Worm (Caenorhabditis elegans) whole organism, early embryonic: ENCODE results near the gene arrd-11.

Experiments
- B0310.2 ChIP-seq: sonication (generic microtip); optimal IDR thresholded peaks from 2 replicates; lab custom pipeline; 2016; ENCODE audit warnings: mild to moderate bottlenecking, missing genetic modification characterization, missing compliant biosample characterization
- aly-1 ChIP-seq: sonication (generic microtip); optimal IDR thresholded peaks from 2 replicates; lab custom pipeline; 2016; ENCODE audit warnings: missing genetic modification characterization, missing compliant biosample characterization
- ama-1 ChIP-seq: fragments of 150-350 bp; optimal IDR thresholded peaks from 2 replicates; lab custom pipeline; 2014
- ceh-13 ChIP-seq: fragments of 200-800 bp; sonication (Bioruptor generic); optimal IDR thresholded peaks from 2 replicates; lab custom pipeline; 2018; ENCODE audit warnings: mild to moderate bottlenecking, missing genetic modification characterization, missing compliant biosample characterization
- ceh-36 ChIP-seq: sonication (generic microtip); optimal IDR thresholded peaks from 2 replicates; lab custom pipeline; 2016; ENCODE audit warnings: missing genetic modification characterization, inconsistent platforms, missing compliant biosample characterization
- ets-7 ChIP-seq: sonication (generic microtip); optimal IDR thresholded peaks from 2 replicates; lab custom pipeline; 2016; ENCODE audit warnings: missing genotype, missing genetic modification characterization, missing compliant biosample characterization
- flt-1 ChIP-seq: fragments of 200-800 bp; sonication (Bioruptor generic); IDR thresholded peaks from 2 replicates; pipeline ENCODE4 v1.3.6; 2022; ENCODE audit warnings: missing genetic modification characterization, missing compliant biosample characterization
- hmbx-1 ChIP-seq: sonication (generic microtip); optimal IDR thresholded peaks from 2 replicates; lab custom pipeline; 2016; ENCODE audit warnings: mild to moderate bottlenecking, missing genetic modification characterization, missing compliant biosample characterization
- hmg-4 ChIP-seq: fragments of 200-800 bp; sonication (Bioruptor generic); optimal IDR thresholded peaks from 2 replicates; lab custom pipeline; 2018; ENCODE audit warnings: mild to moderate bottlenecking, missing genetic modification characterization, missing compliant biosample characterization
- hnd-1 ChIP-seq: sonication (generic microtip); optimal IDR thresholded peaks from 2 replicates; lab custom pipeline; 2016; ENCODE audit warnings: missing genetic modification characterization, missing compliant biosample characterization
- pes-1 ChIP-seq: fragments of 200-800 bp; sonication (Bioruptor generic); IDR thresholded peaks from 2 replicates; pipeline ENCODE4 v1.3.6; 2022; ENCODE audit warnings: missing genetic modification reagents, missing genetic modification characterization, missing compliant biosample characterization
- scrt-1 ChIP-seq: fragments of 200-800 bp; sonication (Bioruptor generic); IDR thresholded peaks from 2 replicates; pipeline ENCODE4 v1.3.6; 2022; ENCODE audit warnings: missing genetic modification characterization, missing compliant biosample characterization
- tbx-37 ChIP-seq: fragments of 200-800 bp; sonication (Bioruptor generic); conservative IDR thresholded peaks from 2 replicates; pipeline ENCODE4 v1.3.6; 2022; ENCODE audit warnings: missing genetic modification reagents, missing genetic modification characterization, missing compliant biosample characterization
- tra-4 ChIP-seq: sonication (generic microtip); optimal IDR thresholded peaks from 2 replicates; lab custom pipeline; 2017; ENCODE audit warnings: missing genetic modification characterization, missing compliant biosample characterization

- TF ChIP-seq tra-4 (tag; lab: Kevin White, UChicago) (no peak), flt-1 (no peak), ceh-36 (tag; lab: Kevin White, UChicago) (no peak), B0310.2 (tag; lab: Kevin White, UChicago) (no peak), ceh-13 (GFP tag; lab: Kevin White, UChicago) (no peak), hnd-1 (tag; lab: Kevin White, UChicago) (no peak), tbx-37 (GFP tag; lab: Robert Waterston, UW) (no peak), ama-1 (lab: Kevin White, UChicago) (no peak), scrt-1 (no peak), hmg-4 (GFP tag; lab: Kevin White, UChicago) (no peak), aly-1 (tag; lab: Kevin White, UChicago) (no peak), hmbx-1 (tag; lab: Kevin White, UChicago) (no peak), pes-1 (GFP tag; lab: Robert Waterston, UW) (no peak), ets-7 (tag; lab: Kevin White, UChicago) (no peak)
Measured at ce11 chrII:13751030-13751429, 12.2 kb upstream of the arrd-11 start.
